Worm (Caenorhabditis elegans) whole organism, L2 larva: ENCODE measurements around the gene Y49A10A.2.

Experiments
- C34F6.9 ChIP-seq: fragments of 150-350 bp; optimal IDR thresholded peaks from 2 replicates; lab custom pipeline; 2014; ENCODE audit warnings: missing biosample characterization, missing genetic modification characterization
- F13H6.1 ChIP-seq: sonication (generic microtip); optimal IDR thresholded peaks from 2 replicates; lab custom pipeline; 2016; ENCODE audit warnings: missing genetic modification characterization, missing compliant biosample characterization
- Y55F3AM.14 ChIP-seq: fragments of 200-800 bp; sonication (Bioruptor generic); optimal IDR thresholded peaks from 2 replicates; lab custom pipeline; 2018; ENCODE audit warnings: mild to moderate bottlenecking, missing genetic modification characterization, missing compliant biosample characterization
- aly-2 ChIP-seq: fragments of 150-350 bp; optimal IDR thresholded peaks from 2 replicates; lab custom pipeline; 2014; ENCODE audit warnings: missing biosample characterization, missing genetic modification characterization
- blmp-1 ChIP-seq: sonication (generic microtip); optimal IDR thresholded peaks from 2 replicates; lab custom pipeline; 2017; ENCODE audit warnings: missing genetic modification characterization, mild to moderate bottlenecking, missing compliant biosample characterization, antibody characterized with exemption, moderate library complexity; ENCODE audit not compliant: insufficient read depth
- ceh-16 ChIP-seq: fragments of 150-350 bp; optimal IDR thresholded peaks from 2 replicates; lab custom pipeline; 2014; ENCODE audit warnings: missing biosample characterization, missing genetic modification characterization
- ceh-82 ChIP-seq: fragments of 150-350 bp; optimal IDR thresholded peaks from 2 replicates; lab custom pipeline; 2014; ENCODE audit warnings: missing biosample characterization, missing genetic modification characterization
- crh-2 ChIP-seq: sonication (generic microtip); optimal IDR thresholded peaks from 2 replicates; lab custom pipeline; 2017; ENCODE audit warnings: missing biosample characterization, missing genetic modification characterization
- elt-1 ChIP-seq: fragments of 150-350 bp; optimal IDR thresholded peaks from 2 replicates; lab custom pipeline; 2014; ENCODE audit warnings: missing biosample characterization, missing genetic modification characterization
- elt-3 ChIP-seq: sonication (generic microtip); optimal IDR thresholded peaks from 2 replicates; lab custom pipeline; 2017; ENCODE audit warnings: missing biosample characterization, missing genetic modification characterization
- fos-1 ChIP-seq: fragments of 150-350 bp; optimal IDR thresholded peaks from 2 replicates; lab custom pipeline; 2014; ENCODE audit warnings: missing biosample characterization, missing genetic modification characterization
- gmeb-1 ChIP-seq: fragments of 150-350 bp; optimal IDR thresholded peaks from 2 replicates; lab custom pipeline; 2014; ENCODE audit warnings: missing biosample characterization, missing genetic modification characterization
- lin-11 ChIP-seq: fragments of 150-350 bp; sonication (generic microtip); optimal IDR thresholded peaks from 2 replicates; lab custom pipeline; 2014; ENCODE audit warnings: missing biosample characterization, missing genetic modification characterization, inconsistent platforms, mixed read lengths
- lin-13 ChIP-seq: fragments of 150-350 bp; optimal IDR thresholded peaks from 2 replicates; lab custom pipeline; 2014; ENCODE audit warnings: missing biosample characterization, missing genetic modification reagents, missing genetic modification characterization
- lin-39 ChIP-seq: fragments of 150-350 bp; optimal IDR thresholded peaks from 2 replicates; lab custom pipeline; 2014; ENCODE audit warnings: missing biosample characterization, missing genetic modification reagents, missing genetic modification characterization
- lsy-2 ChIP-seq, 2 experiments: fragments of 150-350 bp in 1 of 2; sonication (generic microtip) in 1 of 2; optimal IDR thresholded peaks; 2 replicates each; lab custom pipeline; 2014 to 2017; ENCODE audit warnings: missing biosample characterization in 2 of 2, missing genetic modification characterization in 2 of 2
- mab-5 ChIP-seq: fragments of 150-350 bp; optimal IDR thresholded peaks from 2 replicates; lab custom pipeline; 2014; ENCODE audit warnings: missing biosample characterization, missing genetic modification characterization
- mdl-1 ChIP-seq, 2 experiments: fragments of 150-350 bp in 1 of 2; sonication (generic microtip) in 1 of 2; optimal IDR thresholded peaks; 2 replicates each; lab custom pipeline; 2017; ENCODE audit warnings: missing biosample characterization in 2 of 2, missing genetic modification characterization in 2 of 2
- nhr-129 ChIP-seq: fragments of 150-350 bp; optimal IDR thresholded peaks from 2 replicates; lab custom pipeline; 2014; ENCODE audit warnings: missing biosample characterization, missing genetic modification characterization
- nhr-21 ChIP-seq: fragments of 150-350 bp; optimal IDR thresholded peaks from 2 replicates; lab custom pipeline; 2014; ENCODE audit warnings: missing biosample characterization, missing genetic modification characterization
- nhr-23 ChIP-seq: fragments of 150-350 bp; optimal IDR thresholded peaks from 2 replicates; lab custom pipeline; 2014; ENCODE audit warnings: missing biosample characterization, missing genetic modification reagents, missing genetic modification characterization
- nhr-237 ChIP-seq: fragments of 150-350 bp; optimal IDR thresholded peaks from 2 replicates; lab custom pipeline; 2014; ENCODE audit warnings: missing biosample characterization, missing genetic modification characterization
- nhr-25 ChIP-seq: fragments of 150-350 bp; sonication (generic microtip); optimal IDR thresholded peaks from 3 replicates; lab custom pipeline; 2014; ENCODE audit warnings: missing biosample characterization, missing genetic modification characterization
- nhr-77 ChIP-seq: fragments of 150-350 bp; optimal IDR thresholded peaks from 2 replicates; lab custom pipeline; 2014; ENCODE audit warnings: missing biosample characterization, missing genetic modification characterization
- peb-1 ChIP-seq: fragments of 150-350 bp; optimal IDR thresholded peaks from 2 replicates; lab custom pipeline; 2014; ENCODE audit warnings: missing biosample characterization, missing genetic modification characterization
- sem-4 ChIP-seq: fragments of 150-350 bp; optimal IDR thresholded peaks from 2 replicates; lab custom pipeline; 2014; ENCODE audit warnings: missing biosample characterization, missing genetic modification reagents, missing genetic modification characterization
- skn-1 ChIP-seq: sonication (generic microtip); optimal IDR thresholded peaks from 2 replicates; lab custom pipeline; 2017; ENCODE audit warnings: missing biosample characterization, missing genetic modification characterization
- sma-3 ChIP-seq: sonication (generic microtip); optimal IDR thresholded peaks from 2 replicates; lab custom pipeline; 2016; ENCODE audit warnings: missing genetic modification reagents, missing genetic modification characterization, missing compliant biosample characterization
- sma-9 ChIP-seq, 2 experiments: fragments of 150-350 bp in 1 of 2; sonication (generic microtip) in 1 of 2; optimal IDR thresholded peaks; 2 replicates each; lab custom pipeline; 2014 to 2016; ENCODE audit warnings: missing genetic modification characterization in 2 of 2, mild to moderate bottlenecking in 1 of 2, missing biosample characterization in 1 of 2, missing compliant biosample characterization in 1 of 2, missing genetic modification reagents in 1 of 2, moderate library complexity in 1 of 2
- snpc-4 ChIP-seq: fragments of 150-350 bp; optimal IDR thresholded peaks from 2 replicates; lab custom pipeline; 2014; ENCODE audit warnings: missing biosample characterization, missing genetic modification characterization
- unc-39 ChIP-seq: fragments of 150-350 bp; optimal IDR thresholded peaks from 2 replicates; lab custom pipeline; 2014; ENCODE audit warnings: missing biosample characterization, missing genetic modification characterization
- unc-55 ChIP-seq: fragments of 150-350 bp; sonication (generic microtip); optimal IDR thresholded peaks from 3 replicates; lab custom pipeline; 2014; ENCODE audit warnings: missing biosample characterization, missing genetic modification reagents, missing genetic modification characterization
- unc-62 ChIP-seq: fragments of 150-350 bp; optimal IDR thresholded peaks from 2 replicates; lab custom pipeline; 2014; ENCODE audit warnings: missing biosample characterization, missing genetic modification reagents, missing genetic modification characterization
- ztf-1 ChIP-seq: fragments of 200-800 bp; sonication (Bioruptor generic); conservative IDR thresholded peaks from 2 replicates; pipeline ENCODE4 v1.3.6; 2022; ENCODE audit warnings: missing genetic modification characterization, missing compliant biosample characterization
- ztf-11 ChIP-seq: sonication (generic microtip); optimal IDR thresholded peaks from 2 replicates; lab custom pipeline; 2017; ENCODE audit warnings: missing biosample characterization, missing genetic modification characterization
- ztf-4 ChIP-seq: fragments of 150-350 bp; optimal IDR thresholded peaks from 2 replicates; lab custom pipeline; 2014; ENCODE audit warnings: missing biosample characterization, missing genetic modification characterization

The Y49A10A.2 gene

DNA sequence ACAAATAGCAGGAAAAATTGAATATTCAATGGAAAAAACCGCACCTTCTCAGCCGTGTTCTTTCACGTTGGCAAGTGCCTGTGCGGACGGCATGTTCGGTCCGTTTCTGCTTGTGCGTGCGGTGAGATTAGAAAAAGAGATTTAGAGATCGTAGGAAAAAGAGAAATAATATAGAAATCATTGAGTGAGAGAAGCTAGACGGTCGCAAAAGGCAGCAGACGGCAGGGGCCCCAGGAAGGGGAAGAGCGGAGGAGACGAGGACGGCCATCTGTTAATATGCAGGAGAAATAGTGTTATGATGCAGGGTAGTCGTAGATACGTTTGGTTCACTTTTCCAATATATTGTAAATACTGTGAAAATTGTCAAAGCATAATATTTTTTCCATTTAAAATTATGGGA, at the start of gene Y49A10A.2:
Gene Y49A10A.2 (minus strand): TSS at position 109 of the 400 bp plus-strand sequence.
- TF ChIP-seq C34F6.9 (tag; lab: Kevin White, UChicago) (peak; percentile 38), skn-1 (no peak), unc-55 (GFP tag; lab: Kevin White, UChicago) (peak; percentile 52), F13H6.1 (peak; percentile 40), unc-39 (tag; lab: Kevin White, UChicago) (no peak), peb-1 (peak; percentile 31), nhr-21 (tag; lab: Kevin White, UChicago) (no peak), ztf-11 (tag; lab: Kevin White, UChicago) (no peak), elt-3 (tag; lab: Kevin White, UChicago) (no peak), sma-3 (GFP tag; lab: Kevin White, UChicago) (no peak), sma-9 (GFP tag; optimal IDR thresholded peaks at IDR 0.05; lab: Kevin White, UChicago) (peak; percentile 21), sma-9 (tag; optimal IDR thresholded peaks at IDR 0.05; lab: Kevin White, UChicago) (no peak)

DNA sequence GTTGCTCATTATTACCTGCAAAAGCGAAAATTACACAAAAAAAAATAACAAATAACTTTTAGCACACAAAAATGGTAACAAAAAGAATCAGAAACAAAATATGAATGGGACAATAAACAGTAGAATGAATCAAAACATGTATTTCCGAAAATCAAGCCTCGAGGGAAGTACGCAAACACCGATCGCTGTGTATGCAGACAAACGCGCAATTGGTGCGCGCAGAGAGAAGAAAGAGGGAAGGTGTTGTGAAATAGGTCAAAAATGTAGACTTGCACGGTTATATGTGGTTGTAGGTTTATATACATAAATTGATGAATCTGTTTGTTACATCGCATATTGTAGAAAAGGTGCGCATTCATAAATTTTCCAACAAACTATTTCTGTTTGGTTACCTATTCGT, 47.3 kb upstream of the Y49A10A.2 start, which contains the start of gene cdk-11.2:
Gene cdk-11.2 (minus strand): TSS at position 23 of the 400 bp plus-strand sequence.
- TF ChIP-seq sma-3 (GFP tag; lab: Kevin White, UChicago) (peak; percentile 60), sem-4 (tag; lab: Kevin White, UChicago) (peak; percentile 49), nhr-77 (no peak), unc-62 (GFP tag; lab: Kevin White, UChicago) (no peak), aly-2 (tag; lab: Kevin White, UChicago) (no peak), F13H6.1 (peak; percentile 27), crh-2 (tag; lab: Kevin White, UChicago) (peak; percentile 64), nhr-21 (tag; lab: Kevin White, UChicago) (peak; percentile 44), sma-9 (GFP tag; optimal IDR thresholded peaks at IDR 0.05; lab: Kevin White, UChicago) (peak; percentile 67), sma-9 (tag; optimal IDR thresholded peaks at IDR 0.05; lab: Kevin White, UChicago) (no peak), unc-55 (GFP tag; lab: Kevin White, UChicago) (peak; percentile 90), blmp-1 (peak; percentile 8), nhr-23 (tag; lab: Kevin White, UChicago) (no peak), fos-1 (peak; percentile 69), peb-1 (no peak), lsy-2 (tag; optimal IDR thresholded peaks at IDR 0.05; lab: Kevin White, UChicago) (peak; percentile 34 to 67), C34F6.9 (tag; lab: Kevin White, UChicago) (peak; percentile 82), Y55F3AM.14 (GFP tag; lab: Kevin White, UChicago) (no peak), lin-11 (tag; lab: Kevin White, UChicago) (peak; percentile 44), ztf-1 (GFP tag; lab: Robert Waterston, UW) (no peak), lin-39 (no peak), ztf-4 (no peak), nhr-129 (tag; lab: Kevin White, UChicago) (peak; percentile 86), lin-13 (GFP tag; lab: Kevin White, UChicago) (peak; percentile 16), ceh-82 (peak; percentile 6), snpc-4 (tag; lab: Kevin White, UChicago) (peak; percentile 1)

DNA sequence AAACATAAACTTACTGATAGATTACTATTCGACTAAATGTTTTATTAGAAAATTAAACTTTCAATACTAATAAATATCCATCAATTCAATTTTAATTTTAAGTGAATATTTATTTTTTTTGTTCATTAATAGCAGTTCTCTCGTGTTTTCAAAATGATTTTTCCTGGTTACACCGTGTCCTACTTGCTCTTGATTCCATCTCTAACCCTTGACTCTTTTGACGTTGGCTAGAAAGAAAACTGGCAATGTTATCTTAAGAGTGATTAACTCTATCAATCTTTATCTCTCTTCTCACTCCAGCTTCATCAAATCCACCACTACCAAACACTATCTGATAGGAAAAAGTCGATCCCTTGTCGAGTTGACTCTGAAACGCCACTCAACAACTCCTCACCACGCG, 40.0 kb upstream of the Y49A10A.2 start, which contains the start of gene acr-8:
Gene acr-8 (plus strand): TSS at position 301 of the 400 bp plus-strand sequence.
- TF ChIP-seq peb-1 (no peak), aly-2 (tag; lab: Kevin White, UChicago) (no peak), lin-39 (no peak), elt-1 (no peak), nhr-25 (tag; lab: Kevin White, UChicago) (no peak), mab-5 (tag; lab: Kevin White, UChicago) (no peak), sma-3 (GFP tag; lab: Kevin White, UChicago) (no peak), lsy-2 (tag; optimal IDR thresholded peaks at IDR 0.05; lab: Kevin White, UChicago) (no peak), gmeb-1 (tag; lab: Kevin White, UChicago) (no peak), ztf-11 (tag; lab: Kevin White, UChicago) (no peak), snpc-4 (tag; lab: Kevin White, UChicago) (no peak), ceh-16 (tag; lab: Kevin White, UChicago) (no peak), sma-9 (GFP tag; optimal IDR thresholded peaks at IDR 0.05; lab: Kevin White, UChicago) (no peak), sma-9 (tag; optimal IDR thresholded peaks at IDR 0.05; lab: Kevin White, UChicago) (no peak), nhr-237 (no peak), nhr-23 (tag; lab: Kevin White, UChicago) (no peak), mdl-1 (tag; optimal IDR thresholded peaks at IDR 0.05; lab: Kevin White, UChicago) (no peak), fos-1 (no peak)
